Worm (Caenorhabditis elegans) whole organism, late embryonic: Measurements from ENCODE around the gene F41G4.8.

ENCODE experiments used
- C08G9.2 ChIP-seq: sonication (generic microtip); optimal IDR thresholded peaks from 2 replicates; lab custom pipeline; 2016; ENCODE audit warnings: mild to moderate bottlenecking, missing genetic modification characterization, moderate library complexity, missing compliant biosample characterization
- F13H6.1 ChIP-seq: sonication (generic microtip); optimal IDR thresholded peaks from 2 replicates; lab custom pipeline; 2016; ENCODE audit warnings: missing genetic modification characterization, missing compliant biosample characterization
- K02D7.2 ChIP-seq: sonication (generic microtip); optimal IDR thresholded peaks from 2 replicates; lab custom pipeline; 2017; ENCODE audit warnings: mild to moderate bottlenecking, missing genetic modification characterization, missing compliant biosample characterization
- K09A11.1 ChIP-seq: sonication (generic microtip); optimal IDR thresholded peaks from 2 replicates; lab custom pipeline; 2017; ENCODE audit warnings: antibody characterized with exemption, mild to moderate bottlenecking, missing genetic modification characterization, missing compliant biosample characterization; ENCODE audit not compliant: insufficient read depth
- Y22D7AL.16 ChIP-seq: sonication (generic microtip); optimal IDR thresholded peaks from 2 replicates; lab custom pipeline; 2016; ENCODE audit warnings: missing genetic modification characterization, missing compliant biosample characterization
- ahr-1 ChIP-seq: sonication (generic microtip); optimal IDR thresholded peaks from 2 replicates; lab custom pipeline; 2016; ENCODE audit warnings: missing genetic modification characterization, missing compliant biosample characterization
- ama-1 ChIP-seq: fragments of 150-350 bp; optimal IDR thresholded peaks from 2 replicates; lab custom pipeline; 2014
- ceh-14 ChIP-seq: sonication (generic microtip); optimal IDR thresholded peaks from 2 replicates; lab custom pipeline; 2016; ENCODE audit warnings: missing genotype, missing genetic modification characterization, missing compliant biosample characterization
- ceh-19 ChIP-seq: fragments of 200-800 bp; sonication (Bioruptor generic); optimal IDR thresholded peaks from 2 replicates; lab custom pipeline; 2018; ENCODE audit warnings: mild to moderate bottlenecking, missing genetic modification characterization, missing compliant biosample characterization
- ceh-2 ChIP-seq: sonication (generic microtip); optimal IDR thresholded peaks from 2 replicates; lab custom pipeline; 2016; ENCODE audit warnings: missing genotype, missing genetic modification characterization, missing compliant biosample characterization
- ceh-22 ChIP-seq: sonication (generic microtip); optimal IDR thresholded peaks from 2 replicates; lab custom pipeline; 2017; ENCODE audit warnings: missing biosample characterization, missing genetic modification characterization
- ceh-24 ChIP-seq: sonication (generic microtip); optimal IDR thresholded peaks from 2 replicates; lab custom pipeline; 2016; ENCODE audit warnings: mild to moderate bottlenecking, missing genetic modification characterization, missing compliant biosample characterization
- ceh-30 ChIP-seq: fragments of 150-350 bp; optimal IDR thresholded peaks from 2 replicates; lab custom pipeline; 2014; ENCODE audit warnings: missing biosample characterization, missing genetic modification characterization
- ceh-34 ChIP-seq: sonication (generic microtip); optimal IDR thresholded peaks from 2 replicates; lab custom pipeline; 2016; ENCODE audit warnings: mild to moderate bottlenecking, missing genetic modification characterization, missing compliant biosample characterization
- ceh-45 ChIP-seq: fragments of 200-800 bp; sonication (Bioruptor generic); IDR thresholded peaks from 2 replicates; pipeline ENCODE4 v1.3.6; 2022; ENCODE audit warnings: missing genetic modification reagents, missing genetic modification characterization, missing compliant biosample characterization
- ceh-6 ChIP-seq: fragments of 200-800 bp; sonication (Bioruptor generic); optimal IDR thresholded peaks from 2 replicates; lab custom pipeline; 2018; ENCODE audit warnings: mild to moderate bottlenecking, missing genetic modification characterization, missing compliant biosample characterization
- che-1 ChIP-seq: sonication (generic microtip); optimal IDR thresholded peaks from 2 replicates; lab custom pipeline; 2016; ENCODE audit warnings: mild to moderate bottlenecking, missing genetic modification characterization, missing compliant biosample characterization
- dmd-4 ChIP-seq: sonication (generic microtip); optimal IDR thresholded peaks from 2 replicates; lab custom pipeline; 2016; ENCODE audit warnings: borderline replicate concordance, missing genetic modification characterization, missing compliant biosample characterization
- dve-1 ChIP-seq: sonication (generic microtip); optimal IDR thresholded peaks from 2 replicates; lab custom pipeline; 2017; ENCODE audit warnings: antibody characterized with exemption, mild to moderate bottlenecking, missing genetic modification characterization, missing compliant biosample characterization
- elt-4 ChIP-seq: sonication (generic microtip); optimal IDR thresholded peaks from 2 replicates; lab custom pipeline; 2016; ENCODE audit warnings: missing genetic modification characterization, missing compliant biosample characterization
- ets-4 ChIP-seq: sonication (generic microtip); optimal IDR thresholded peaks from 2 replicates; lab custom pipeline; 2016; ENCODE audit warnings: missing genetic modification characterization, missing compliant biosample characterization
- fkh-10 ChIP-seq: fragments of 150-350 bp; optimal IDR thresholded peaks from 2 replicates; lab custom pipeline; 2014; ENCODE audit warnings: missing biosample characterization, missing genetic modification reagents, missing genetic modification characterization
- gmeb-2 ChIP-seq: sonication (generic microtip); optimal IDR thresholded peaks from 2 replicates; lab custom pipeline; 2016; ENCODE audit warnings: missing genetic modification characterization, inconsistent platforms, missing compliant biosample characterization
- hlh-13 ChIP-seq: fragments of 200-800 bp; sonication (Bioruptor generic); optimal IDR thresholded peaks from 2 replicates; lab custom pipeline; 2018; ENCODE audit warnings: mild to moderate bottlenecking, missing genetic modification characterization, missing compliant biosample characterization
- hlh-30 ChIP-seq: sonication (generic microtip); optimal IDR thresholded peaks from 2 replicates; lab custom pipeline; 2017; ENCODE audit warnings: antibody characterized with exemption, missing genetic modification characterization, missing compliant biosample characterization; ENCODE audit not compliant: insufficient read depth
- lim-6 ChIP-seq: sonication (generic microtip); optimal IDR thresholded peaks from 2 replicates; lab custom pipeline; 2016; ENCODE audit warnings: missing genetic modification characterization, missing compliant biosample characterization
- lin-11 ChIP-seq: fragments of 200-800 bp; sonication (Bioruptor generic); optimal IDR thresholded peaks from 2 replicates; lab custom pipeline; 2018; ENCODE audit warnings: mild to moderate bottlenecking, missing genetic modification characterization, missing compliant biosample characterization
- madf-2 ChIP-seq: sonication (generic microtip); optimal IDR thresholded peaks from 2 replicates; lab custom pipeline; 2017; ENCODE audit warnings: missing genetic modification characterization, missing compliant biosample characterization
- mec-3 ChIP-seq: sonication (generic microtip); optimal IDR thresholded peaks from 2 replicates; lab custom pipeline; 2016; ENCODE audit warnings: borderline replicate concordance, missing genetic modification characterization, missing compliant biosample characterization
- nfya-1 ChIP-seq: sonication (generic microtip); optimal IDR thresholded peaks from 2 replicates; lab custom pipeline; 2017; ENCODE audit warnings: missing genetic modification characterization, mild to moderate bottlenecking, missing compliant biosample characterization, antibody characterized with exemption, moderate library complexity
- nhr-232 ChIP-seq: sonication (generic microtip); optimal IDR thresholded peaks from 2 replicates; lab custom pipeline; 2016; ENCODE audit warnings: missing genetic modification characterization, missing compliant biosample characterization
- odd-2 ChIP-seq: sonication (generic microtip); optimal IDR thresholded peaks from 2 replicates; lab custom pipeline; 2017; ENCODE audit warnings: antibody characterized with exemption, mild to moderate bottlenecking, missing genetic modification characterization, missing compliant biosample characterization
- pag-3 ChIP-seq: sonication (generic microtip); optimal IDR thresholded peaks from 2 replicates; lab custom pipeline; 2016; ENCODE audit warnings: missing compliant biosample characterization, missing genetic modification characterization, borderline replicate concordance
- pat-9 ChIP-seq: fragments of 200-800 bp; sonication (Bioruptor generic); optimal IDR thresholded peaks from 2 replicates; lab custom pipeline; 2018; ENCODE audit warnings: mild to moderate bottlenecking, missing genetic modification characterization, moderate library complexity, missing compliant biosample characterization
- pax-1 ChIP-seq: fragments of 150-350 bp; optimal IDR thresholded peaks from 2 replicates; lab custom pipeline; 2014; ENCODE audit warnings: missing biosample characterization, missing genetic modification characterization
- pha-2 ChIP-seq: sonication (generic microtip); optimal IDR thresholded peaks from 2 replicates; lab custom pipeline; 2017; ENCODE audit warnings: mild to moderate bottlenecking, missing genetic modification characterization, missing compliant biosample characterization
- pha-4 ChIP-seq: fragments of 150-350 bp; optimal IDR thresholded peaks from 2 replicates; lab custom pipeline; 2018; ENCODE audit warnings: missing biosample characterization, missing genetic modification reagents, missing genetic modification characterization
- pqm-1 ChIP-seq: sonication (generic microtip); optimal IDR thresholded peaks from 2 replicates; lab custom pipeline; 2016; ENCODE audit warnings: missing genetic modification characterization, missing compliant biosample characterization
- pros-1 ChIP-seq: fragments of 150-350 bp; optimal IDR thresholded peaks from 2 replicates; lab custom pipeline; 2014; ENCODE audit warnings: missing biosample characterization, missing genetic modification reagents, missing genetic modification characterization
- ref-2 ChIP-seq: sonication (generic microtip); optimal IDR thresholded peaks from 2 replicates; lab custom pipeline; 2016; ENCODE audit warnings: missing genetic modification characterization, missing compliant biosample characterization
- sdc-2 ChIP-seq: sonication (generic microtip); optimal IDR thresholded peaks from 2 replicates; lab custom pipeline; 2016; ENCODE audit warnings: missing genotype, missing genetic modification characterization, missing compliant biosample characterization
- sox-2 ChIP-seq: fragments of 200-800 bp; sonication (Bioruptor generic); IDR thresholded peaks from 2 replicates; pipeline ENCODE4 v1.3.6; 2022; ENCODE audit warnings: missing genetic modification reagents, missing genetic modification characterization, missing compliant biosample characterization
- sox-4 ChIP-seq: sonication (generic microtip); optimal IDR thresholded peaks from 2 replicates; lab custom pipeline; 2017; ENCODE audit warnings: mild to moderate bottlenecking, missing genetic modification characterization, inconsistent platforms, missing compliant biosample characterization
- syd-9 ChIP-seq: sonication (generic microtip); optimal IDR thresholded peaks from 2 replicates; lab custom pipeline; 2016; ENCODE audit warnings: mild to moderate bottlenecking, missing genetic modification characterization, moderate library complexity, missing compliant biosample characterization
- tbx-7 ChIP-seq: sonication (generic microtip); optimal IDR thresholded peaks from 2 replicates; lab custom pipeline; 2016; ENCODE audit warnings: missing genotype, missing genetic modification characterization, missing compliant biosample characterization
- ttx-3 ChIP-seq: sonication (generic microtip); optimal IDR thresholded peaks from 2 replicates; lab custom pipeline; 2016; ENCODE audit warnings: missing genetic modification reagents, missing genetic modification characterization, missing compliant biosample characterization
- unc-42 ChIP-seq: sonication (generic microtip); optimal IDR thresholded peaks from 2 replicates; lab custom pipeline; 2016; ENCODE audit warnings: missing genotype, missing genetic modification characterization, missing compliant biosample characterization
- unc-86 ChIP-seq: sonication (generic microtip); optimal IDR thresholded peaks from 2 replicates; lab custom pipeline; 2016; ENCODE audit warnings: missing genetic modification characterization, missing compliant biosample characterization
- zip-5 ChIP-seq: sonication (generic microtip); optimal IDR thresholded peaks from 2 replicates; lab custom pipeline; 2016; ENCODE audit warnings: missing genetic modification characterization, missing compliant biosample characterization
- ztf-16 ChIP-seq: sonication (generic microtip); optimal IDR thresholded peaks from 2 replicates; lab custom pipeline; 2017; ENCODE audit warnings: missing genetic modification characterization, missing compliant biosample characterization

The F41G4.8 gene

DNA sequence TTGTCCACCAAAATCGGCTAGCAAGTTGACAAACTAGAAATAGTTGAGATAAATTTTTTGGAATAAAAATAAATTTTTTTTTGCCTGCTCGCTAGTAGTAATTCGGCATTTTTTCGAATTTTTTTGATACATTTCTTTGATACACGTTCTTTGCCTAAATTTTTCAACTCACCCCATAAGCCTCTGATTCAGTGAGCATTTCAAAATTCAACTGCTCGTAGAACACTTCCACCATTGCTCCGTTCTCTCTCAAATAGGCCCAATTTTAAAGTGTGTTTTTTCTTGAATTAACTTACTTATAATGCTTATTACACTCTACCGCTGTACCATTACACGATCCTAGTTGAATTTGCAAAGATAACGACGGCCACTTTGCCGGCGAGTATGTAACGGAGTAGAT lies 41.3 kb downstream of the F41G4.8 start:
- TF ChIP-seq ceh-19, result no peak
- no peak for TF ChIP-seq che-1 (tag; lab: Kevin White, UChicago)
- no peak for TF ChIP-seq ahr-1 (tag; lab: Kevin White, UChicago)
- TF ChIP-seq lim-6, result no peak
- TF ChIP-seq gmeb-2 (tag; lab: Kevin White, UChicago), result no peak
- TF ChIP-seq sox-4, result no peak
- TF ChIP-seq ref-2 (tag; lab: Kevin White, UChicago), result no peak
- TF ChIP-seq ets-4 (tag; lab: Kevin White, UChicago), result no peak
- no peak for TF ChIP-seq pha-2 (tag; lab: Kevin White, UChicago)
- TF ChIP-seq nfya-1 (tag; lab: Kevin White, UChicago), result no peak
- no peak for TF ChIP-seq zip-5 (tag; lab: Kevin White, UChicago)
- TF ChIP-seq K09A11.1, result no peak
- no peak for TF ChIP-seq elt-4 (tag; lab: Kevin White, UChicago)
- no peak for TF ChIP-seq ceh-24 (tag; lab: Kevin White, UChicago)
- TF ChIP-seq fkh-10 (GFP tag; lab: Kevin White, UChicago), result no peak
- TF ChIP-seq lin-11 (tag; lab: Kevin White, UChicago), result no peak
- TF ChIP-seq ceh-2, result no peak
- no peak for TF ChIP-seq ceh-6
- TF ChIP-seq unc-86 (tag; lab: Kevin White, UChicago), result no peak

DNA sequence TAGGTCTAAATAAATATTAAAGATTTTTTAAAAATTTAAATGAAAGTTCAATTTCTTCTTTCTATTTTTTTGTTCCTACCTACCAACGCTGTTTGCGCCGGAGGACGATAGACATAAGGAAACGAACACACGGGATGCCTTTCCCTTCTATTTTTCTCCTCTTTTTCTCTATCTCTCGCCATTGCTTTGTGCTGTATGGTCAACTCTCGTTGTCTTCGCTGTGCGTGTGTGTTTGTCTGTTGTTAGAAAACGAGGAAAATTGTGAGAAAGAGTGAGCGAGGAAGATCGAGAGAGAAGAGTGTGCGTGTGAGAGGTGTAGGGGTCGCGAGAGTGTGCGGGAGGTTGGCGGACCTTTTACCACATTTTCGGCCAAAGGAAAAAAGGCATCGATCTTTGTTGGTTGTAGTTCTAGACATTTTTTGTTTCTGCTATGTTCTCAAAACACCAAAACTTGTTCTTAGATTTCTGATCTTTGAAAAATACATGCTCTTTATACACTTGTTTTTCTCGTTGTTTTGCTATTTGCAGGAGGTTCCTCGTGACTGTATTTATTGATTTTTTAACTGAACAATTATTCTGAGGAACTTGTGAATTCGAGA lies 45.7 kb downstream of the F41G4.8 start:
- TF ChIP-seq ceh-6, result no peak
- TF ChIP-seq madf-2 (tag; lab: Kevin White, UChicago), result no peak
- TF ChIP-seq K09A11.1, result no peak
- TF ChIP-seq tbx-7 (tag; lab: Kevin White, UChicago), result no peak
- TF ChIP-seq ceh-30 (tag; lab: Kevin White, UChicago), result no peak
- no peak for TF ChIP-seq ztf-16
- no peak for TF ChIP-seq pha-2 (tag; lab: Kevin White, UChicago)
- TF ChIP-seq mec-3 (tag; lab: Kevin White, UChicago), result no peak
- TF ChIP-seq ceh-22 (tag; lab: Kevin White, UChicago), result no peak
- TF ChIP-seq ceh-14 (tag; lab: Kevin White, UChicago), result no peak
- TF ChIP-seq lin-11 (tag; lab: Kevin White, UChicago), result no peak
- TF ChIP-seq zip-5 (tag; lab: Kevin White, UChicago), result no peak
- no peak for TF ChIP-seq ahr-1 (tag; lab: Kevin White, UChicago)
- peak; percentile 60 for TF ChIP-seq sdc-2 (tag; lab: Kevin White, UChicago)
- no peak for TF ChIP-seq sox-2 (GFP tag; lab: Robert Waterston, UW)
- TF ChIP-seq odd-2 (tag; lab: Kevin White, UChicago), result no peak
- no peak for TF ChIP-seq ceh-45 (GFP tag; lab: Robert Waterston, UW)
- TF ChIP-seq nhr-232, result no peak
- no peak for TF ChIP-seq ets-4 (tag; lab: Kevin White, UChicago)
- TF ChIP-seq gmeb-2 (tag; lab: Kevin White, UChicago), result no peak
- TF ChIP-seq C08G9.2 (tag; lab: Kevin White, UChicago), result no peak
- peak; percentile 17 for TF ChIP-seq ceh-34 (tag; lab: Kevin White, UChicago)
- TF ChIP-seq hlh-30, result peak; percentile 53
- no peak for TF ChIP-seq hlh-13
- peak; percentile 10 for TF ChIP-seq unc-42 (tag; lab: Kevin White, UChicago)
- TF ChIP-seq dmd-4, result no peak
- TF ChIP-seq F13H6.1 (tag; lab: Kevin White, UChicago), result no peak
- TF ChIP-seq K02D7.2, result no peak
- TF ChIP-seq nfya-1 (tag; lab: Kevin White, UChicago), result peak; percentile 75
- TF ChIP-seq ceh-19, result no peak
- TF ChIP-seq ttx-3 (tag; lab: Kevin White, UChicago), result no peak
- TF ChIP-seq pros-1 (tag; lab: Kevin White, UChicago), result peak; percentile 29
- no peak for TF ChIP-seq pha-4 (tag; lab: Kevin White, UChicago)
- TF ChIP-seq pag-3 (tag; lab: Kevin White, UChicago), result no peak
- no peak for TF ChIP-seq Y22D7AL.16 (tag; lab: Kevin White, UChicago)
- TF ChIP-seq pqm-1 (tag; lab: Kevin White, UChicago), result no peak
- no peak for TF ChIP-seq ama-1 (lab: Kevin White, UChicago)
- no peak for TF ChIP-seq dve-1
- TF ChIP-seq syd-9, result no peak
- no peak for TF ChIP-seq pat-9 (tag; lab: Kevin White, UChicago)
- no peak for TF ChIP-seq pax-1 (tag; lab: Kevin White, UChicago)
